Worm (Caenorhabditis elegans) whole organism, early embryonic: ENCODE results near the gene fip-2.

ENCODE experiments used
- B0310.2 ChIP-seq: sonication (generic microtip); optimal IDR thresholded peaks from 2 replicates; lab custom pipeline; 2016; ENCODE audit warnings: mild to moderate bottlenecking, missing genetic modification characterization, missing compliant biosample characterization
- F13C5.2 ChIP-seq: sonication (generic microtip); optimal IDR thresholded peaks from 2 replicates; lab custom pipeline; 2017; ENCODE audit warnings: mild to moderate bottlenecking, missing genetic modification characterization, inconsistent platforms, missing compliant biosample characterization
- ama-1 ChIP-seq: fragments of 150-350 bp; optimal IDR thresholded peaks from 2 replicates; lab custom pipeline; 2014
- ceh-36 ChIP-seq: sonication (generic microtip); optimal IDR thresholded peaks from 2 replicates; lab custom pipeline; 2016; ENCODE audit warnings: missing genetic modification characterization, inconsistent platforms, missing compliant biosample characterization
- ets-7 ChIP-seq: sonication (generic microtip); optimal IDR thresholded peaks from 2 replicates; lab custom pipeline; 2016; ENCODE audit warnings: missing genotype, missing genetic modification characterization, missing compliant biosample characterization
- flt-1 ChIP-seq: fragments of 200-800 bp; sonication (Bioruptor generic); IDR thresholded peaks from 2 replicates; pipeline ENCODE4 v1.3.6; 2022; ENCODE audit warnings: missing genetic modification characterization, missing compliant biosample characterization
- hmbx-1 ChIP-seq: sonication (generic microtip); optimal IDR thresholded peaks from 2 replicates; lab custom pipeline; 2016; ENCODE audit warnings: mild to moderate bottlenecking, missing genetic modification characterization, missing compliant biosample characterization
- hmg-4 ChIP-seq: fragments of 200-800 bp; sonication (Bioruptor generic); optimal IDR thresholded peaks from 2 replicates; lab custom pipeline; 2018; ENCODE audit warnings: mild to moderate bottlenecking, missing genetic modification characterization, missing compliant biosample characterization
- hnd-1 ChIP-seq: sonication (generic microtip); optimal IDR thresholded peaks from 2 replicates; lab custom pipeline; 2016; ENCODE audit warnings: missing genetic modification characterization, missing compliant biosample characterization
- pes-1 ChIP-seq: fragments of 200-800 bp; sonication (Bioruptor generic); IDR thresholded peaks from 2 replicates; pipeline ENCODE4 v1.3.6; 2022; ENCODE audit warnings: missing genetic modification reagents, missing genetic modification characterization, missing compliant biosample characterization
- scrt-1 ChIP-seq: fragments of 200-800 bp; sonication (Bioruptor generic); IDR thresholded peaks from 2 replicates; pipeline ENCODE4 v1.3.6; 2022; ENCODE audit warnings: missing genetic modification characterization, missing compliant biosample characterization
- tbx-11 ChIP-seq: fragments of 200-800 bp; sonication (Bioruptor generic); IDR thresholded peaks from 2 replicates; pipeline ENCODE4 v1.3.6; 2022; ENCODE audit warnings: missing genetic modification characterization, missing compliant biosample characterization
- tbx-37 ChIP-seq: fragments of 200-800 bp; sonication (Bioruptor generic); conservative IDR thresholded peaks from 2 replicates; pipeline ENCODE4 v1.3.6; 2022; ENCODE audit warnings: missing genetic modification reagents, missing genetic modification characterization, missing compliant biosample characterization
- tra-4 ChIP-seq: sonication (generic microtip); optimal IDR thresholded peaks from 2 replicates; lab custom pipeline; 2017; ENCODE audit warnings: missing genetic modification characterization, missing compliant biosample characterization

ce11 chrV:9044871-9045270 is 22.9 kb upstream of the fip-2 start, which contains the start of gene nhr-30:
- no peak for TF ChIP-seq ets-7 (tag; lab: Kevin White, UChicago)
- TF ChIP-seq ama-1 (lab: Kevin White, UChicago), result no peak
- no peak for TF ChIP-seq tbx-11 (GFP tag; lab: Robert Waterston, UW)
- TF ChIP-seq hnd-1 (tag; lab: Kevin White, UChicago), result no peak
- no peak for TF ChIP-seq flt-1 (GFP tag; lab: Robert Waterston, UW)
- TF ChIP-seq F13C5.2 (tag; lab: Kevin White, UChicago), result no peak
- no peak for TF ChIP-seq pes-1
- TF ChIP-seq B0310.2 (tag; lab: Kevin White, UChicago), result no peak
- TF ChIP-seq hmbx-1 (tag; lab: Kevin White, UChicago), result no peak
- TF ChIP-seq ceh-36 (tag; lab: Kevin White, UChicago), result no peak
- TF ChIP-seq scrt-1 (GFP tag; lab: Robert Waterston, UW), result no peak
- TF ChIP-seq hmg-4 (GFP tag; lab: Kevin White, UChicago), result no peak
- TF ChIP-seq tra-4 (tag; lab: Kevin White, UChicago), result no peak
- no peak for TF ChIP-seq tbx-37
